Worm (Caenorhabditis elegans): Measurements from ENCODE around the gene C11G10.1.
A peak's percentile ranks its signal among the peaks of the same experiment; 100 is the strongest.

C11G10.1 gene

DNA sequence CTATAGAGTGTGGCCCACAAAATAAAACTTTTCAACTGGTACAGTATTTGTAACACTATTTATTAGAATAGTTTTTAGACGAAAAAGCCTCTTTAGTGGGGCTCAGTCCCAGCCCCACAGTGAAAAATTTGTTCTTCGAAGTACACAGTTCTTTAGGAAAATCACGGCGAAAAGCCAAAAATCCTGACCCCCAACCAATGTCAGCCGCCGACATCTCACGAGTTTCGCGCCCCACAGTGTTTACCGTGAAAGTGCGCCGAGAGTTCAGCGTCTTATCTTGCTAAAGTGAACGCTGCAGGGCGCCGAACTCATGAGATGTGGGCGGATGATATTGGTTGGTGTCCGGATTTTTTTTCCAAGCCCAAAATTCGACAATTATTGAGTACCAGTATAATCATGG lies 12.4 kb upstream of the C11G10.1 start (continued):
- 0 out of 2 replicates have a peak, but pooled peaks have one; percentile 64 for TF ChIP-seq nhr-42 (GFP tag; IDR thresholded peaks at IDR 0.05)
- no peak for TF ChIP-seq arid-1 (GFP tag; conservative IDR thresholded peaks at IDR 0.05)
- TF ChIP-seq nhr-28 (tag; optimal IDR thresholded peaks at IDR 0.05), result no peak

DNA sequence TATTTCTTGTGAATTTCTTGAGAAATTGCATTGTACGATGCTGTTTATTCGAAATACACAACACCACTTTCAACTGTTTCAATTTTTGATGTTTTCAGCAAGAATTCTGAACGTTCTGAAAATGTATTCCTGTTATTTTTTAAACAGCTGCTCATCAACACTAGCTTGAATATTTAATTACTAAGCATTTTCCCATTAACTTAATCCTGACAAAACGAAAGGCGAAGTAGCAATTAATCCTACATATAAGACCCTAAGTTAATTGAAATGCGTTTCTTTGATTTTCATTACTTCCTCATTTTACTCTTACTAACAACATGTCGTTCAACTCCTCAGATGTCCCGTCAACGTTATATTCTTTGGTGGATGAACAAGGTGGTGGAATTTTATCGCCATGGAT lies 9.9 kb upstream of the C11G10.1 start, which contains the start of gene ocr-3:
TSS of gene ocr-3 (plus strand) at position 301 of the 400 bp plus-strand sequence.
- TF ChIP-seq lin-1 (GFP tag; IDR thresholded peaks at IDR 0.05) (no peak), mdl-1 (tag; optimal IDR thresholded peaks at IDR 0.05) (no peak), pha-4 (GFP tag; IDR thresholded peaks at IDR 0.05) (no peak), pha-4 (tag; optimal IDR thresholded peaks at IDR 0.05) (no peak), unc-39 (tag; optimal IDR thresholded peaks at IDR 0.05) (no peak), sdz-12 (GFP tag; optimal IDR thresholded peaks at IDR 0.05) (no peak), dmd-8 (GFP tag; IDR thresholded peaks at IDR 0.05) (no peak)

DNA sequence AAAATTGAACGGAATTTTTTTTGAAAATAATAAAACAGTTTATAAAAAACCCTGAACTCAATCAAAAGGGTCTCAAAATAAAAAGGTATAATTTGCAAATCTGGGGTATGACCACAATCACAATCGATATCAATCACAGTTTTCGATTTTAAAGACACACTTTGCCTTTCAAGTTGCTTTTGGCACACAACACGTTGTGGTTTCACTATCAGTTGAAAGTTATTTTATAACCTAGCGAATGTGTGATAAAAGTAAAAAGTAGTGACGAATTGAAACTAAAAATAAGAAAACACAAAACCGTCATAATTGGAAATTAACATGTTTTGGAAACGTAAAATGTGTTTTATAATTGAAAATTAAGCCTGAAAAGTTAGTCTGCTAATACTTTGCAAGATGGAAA lies 9.1 kb upstream of the C11G10.1 start:
- TF ChIP-seq D1046.2 (GFP tag; IDR thresholded peaks at IDR 0.05) (no peak), daf-12 (tag; optimal IDR thresholded peaks at IDR 0.05) (no peak), ceh-20 (GFP tag; IDR thresholded peaks at IDR 0.05) (no peak), hlh-11 (tag; optimal IDR thresholded peaks at IDR 0.05) (peak; percentile 51), vab-7 (GFP tag; IDR thresholded peaks at IDR 0.05) (no peak), egl-27 (tag; optimal IDR thresholded peaks at IDR 0.05) (no peak), nhr-6 (tag; optimal IDR thresholded peaks at IDR 0.05) (no peak), nhr-41 (GFP tag; IDR thresholded peaks at IDR 0.05) (no peak), dve-1 (tag; optimal IDR thresholded peaks at IDR 0.05; ENCODE audit: insufficient read depth) (peak; percentile 29), madf-9 (GFP tag; conservative IDR thresholded peaks at IDR 0.05) (no peak), php-3 (GFP tag; IDR thresholded peaks at IDR 0.05) (peak; percentile 68), zfp-3 (GFP tag; conservative IDR thresholded peaks at IDR 0.05) (no peak), zip-2 (tag; optimal IDR thresholded peaks at IDR 0.05) (no peak), ceh-32 (tag; optimal IDR thresholded peaks at IDR 0.05; ENCODE audit: poor library complexity) (no peak), nhr-48 (tag; optimal IDR thresholded peaks at IDR 0.05) (no peak), unc-39 (tag; optimal IDR thresholded peaks at IDR 0.05) (no peak), hlh-30 (tag; optimal IDR thresholded peaks at IDR 0.05; ENCODE audit: insufficient read depth) (no peak), nhr-76 (tag; optimal IDR thresholded peaks at IDR 0.05) (no peak), ztf-7 (tag; optimal IDR thresholded peaks at IDR 0.05) (no peak), lin-15B (tag; optimal IDR thresholded peaks at IDR 0.05) (no peak), hmg-1.1 (GFP tag; IDR thresholded peaks at IDR 0.05) (no peak), daf-16 (GFP tag; optimal IDR thresholded peaks at IDR 0.05) (no peak), daf-16 (tag; optimal IDR thresholded peaks at IDR 0.05) (peak; percentile 91), gei-8 (GFP tag; optimal IDR thresholded peaks at IDR 0.05) (no peak), Y5F2A.4 (GFP tag; optimal IDR thresholded peaks at IDR 0.05) (no peak), pqm-1 (tag; optimal IDR thresholded peaks at IDR 0.05) (peak; percentile 67), lir-3 (tag; optimal IDR thresholded peaks at IDR 0.05) (no peak), set-16 (GFP tag; IDR thresholded peaks at IDR 0.05) (no peak), skn-1 (tag; optimal IDR thresholded peaks at IDR 0.05) (no peak), mes-2 (tag; optimal IDR thresholded peaks at IDR 0.05; ENCODE audit: poor library complexity, severe bottlenecking) (no peak), Y75B8A.6 (GFP tag; IDR thresholded peaks at IDR 0.05) (no peak), lim-7 (GFP tag; IDR thresholded peaks at IDR 0.05) (no peak), dmd-6 (GFP tag; IDR thresholded peaks at IDR 0.05) (peak; percentile 71), daf-8 (GFP tag; IDR thresholded peaks at IDR 0.05) (no peak), nhr-11 (tag; optimal IDR thresholded peaks at IDR 0.05) (no peak), dmd-8 (GFP tag; IDR thresholded peaks at IDR 0.05) (no peak), ceh-44 (GFP tag; IDR thresholded peaks at IDR 0.05) (no peak), nhr-102 (tag; optimal IDR thresholded peaks at IDR 0.05) (peak; percentile 53), lin-38 (GFP tag; IDR thresholded peaks at IDR 0.05) (no peak), nhr-25 (tag; optimal IDR thresholded peaks at IDR 0.05; ENCODE audit: borderline replicate concordance, insufficient read depth) (no peak), fkh-10 (GFP tag; optimal IDR thresholded peaks at IDR 0.05) (no peak)
